Worm (Caenorhabditis elegans) whole organism, young adult: Measurements from ENCODE around the gene Y54G2A.40.

Experiments
- B0019.2 ChIP-seq: fragments of 200-800 bp; sonication (Bioruptor generic); conservative IDR thresholded peaks from 2 replicates; pipeline ENCODE4 v1.3.6; 2022; ENCODE audit warnings: missing genetic modification reagents, missing genetic modification characterization, missing compliant biosample characterization
- B0035.1 ChIP-seq: sonication (generic microtip); optimal IDR thresholded peaks from 2 replicates; lab custom pipeline; 2016; ENCODE audit warnings: missing genetic modification characterization, mild to moderate bottlenecking, missing compliant biosample characterization, missing genotype, missing genetic modification reagents
- D2030.7 ChIP-seq: fragments of 200-800 bp; sonication (Bioruptor generic); IDR thresholded peaks from 2 replicates; pipeline ENCODE4 v1.3.6; 2022; ENCODE audit warnings: missing genetic modification reagents, missing genetic modification characterization, missing compliant biosample characterization
- F22D6.2 ChIP-seq: sonication (generic microtip); optimal IDR thresholded peaks from 2 replicates; lab custom pipeline; 2016; ENCODE audit warnings: mild to moderate bottlenecking, missing genetic modification characterization, missing compliant biosample characterization
- F23B12.7 ChIP-seq: sonication (generic microtip); optimal IDR thresholded peaks from 2 replicates; lab custom pipeline; 2017; ENCODE audit warnings: missing genetic modification characterization, mild to moderate bottlenecking, missing compliant biosample characterization, antibody characterized with exemption, moderate library complexity; ENCODE audit not compliant: insufficient read depth
- F33H1.4 ChIP-seq: fragments of 200-800 bp; sonication (Bioruptor generic); IDR thresholded peaks from 2 replicates; pipeline ENCODE4 v1.3.6; 2022; ENCODE audit warnings: missing genetic modification reagents, missing genetic modification characterization, missing compliant biosample characterization
- F37B4.10 ChIP-seq: fragments of 200-800 bp; sonication (Bioruptor generic); IDR thresholded peaks from 2 replicates; pipeline ENCODE4 v1.3.6; 2022; ENCODE audit warnings: missing genetic modification characterization, missing compliant biosample characterization
- F55B11.4 ChIP-seq: sonication (generic microtip); optimal IDR thresholded peaks from 2 replicates; lab custom pipeline; 2016; ENCODE audit warnings: missing compliant biosample characterization, missing genetic modification characterization, borderline replicate concordance; ENCODE audit not compliant: insufficient read depth
- K12H6.12 ChIP-seq: fragments of 200-800 bp; sonication (Bioruptor generic); optimal IDR thresholded peaks from 2 replicates; lab custom pipeline; 2018; ENCODE audit warnings: mild to moderate bottlenecking, missing genetic modification characterization, missing compliant biosample characterization
- Y53G8AR.9 ChIP-seq: fragments of 200-800 bp; sonication (Bioruptor generic); conservative IDR thresholded peaks from 2 replicates; pipeline ENCODE4 v1.3.6; 2022; ENCODE audit warnings: missing genetic modification reagents, missing genetic modification characterization, missing compliant biosample characterization
- ZK185.1 ChIP-seq: sonication (generic microtip); optimal IDR thresholded peaks from 2 replicates; lab custom pipeline; 2016; ENCODE audit warnings: mild to moderate bottlenecking, missing genetic modification characterization, missing compliant biosample characterization; ENCODE audit not compliant: poor library complexity, severe bottlenecking
- akir-1 ChIP-seq: fragments of 200-800 bp; sonication (Bioruptor generic); optimal IDR thresholded peaks from 2 replicates; lab custom pipeline; 2018; ENCODE audit warnings: mild to moderate bottlenecking, missing genetic modification characterization, moderate library complexity, missing compliant biosample characterization
- ama-1 ChIP-seq, 3 experiments: fragments of 150-350 bp in 1 of 3; sonication (generic microtip) in 2 of 3; optimal IDR thresholded peaks; 2 replicates each; lab custom pipeline; 2014 to 2018; ENCODE audit warnings: missing biosample characterization in 2 of 3, missing genetic modification characterization in 2 of 3, missing genetic modification reagents in 2 of 3
- aptf-2 ChIP-seq: fragments of 200-800 bp; sonication (Bioruptor generic); conservative IDR thresholded peaks from 2 replicates; pipeline ENCODE4 v1.3.6; 2022; ENCODE audit warnings: missing genetic modification reagents, missing genetic modification characterization, missing compliant biosample characterization
- atf-7 ChIP-seq: sonication (generic microtip); optimal IDR thresholded peaks from 2 replicates; lab custom pipeline; 2017; ENCODE audit warnings: mild to moderate bottlenecking, missing genetic modification characterization, missing compliant biosample characterization
- athp-1 ChIP-seq: sonication (generic microtip); optimal IDR thresholded peaks from 2 replicates; lab custom pipeline; 2017; ENCODE audit warnings: mild to moderate bottlenecking, missing genetic modification characterization, missing compliant biosample characterization
- attf-3 ChIP-seq: fragments of 200-800 bp; sonication (Bioruptor generic); conservative IDR thresholded peaks from 2 replicates; pipeline ENCODE4 v1.3.6; 2022; ENCODE audit warnings: missing genetic modification reagents, missing genetic modification characterization, missing compliant biosample characterization
- attf-6 ChIP-seq: fragments of 200-800 bp; sonication (Bioruptor generic); IDR thresholded peaks from 2 replicates; pipeline ENCODE4 v1.3.6; 2022; ENCODE audit warnings: missing genetic modification reagents, missing genetic modification characterization, missing compliant biosample characterization
- ceh-100 ChIP-seq: fragments of 200-800 bp; sonication (Bioruptor generic); IDR thresholded peaks from 2 replicates; pipeline ENCODE4 v1.3.6; 2022; ENCODE audit warnings: missing genetic modification reagents, missing genetic modification characterization, missing compliant biosample characterization
- ceh-40 ChIP-seq: fragments of 200-800 bp; sonication (Bioruptor generic); IDR thresholded peaks from 2 replicates; pipeline ENCODE4 v1.3.6; 2022; ENCODE audit warnings: missing genetic modification characterization, missing compliant biosample characterization
- ceh-58 ChIP-seq: fragments of 200-800 bp; sonication (Bioruptor generic); IDR thresholded peaks from 2 replicates; pipeline ENCODE4 v1.3.6; 2022; ENCODE audit warnings: missing genetic modification characterization, missing compliant biosample characterization
- dox-1 ChIP-seq: fragments of 200-800 bp; sonication (Bioruptor generic); IDR thresholded peaks from 2 replicates; pipeline ENCODE4 v1.3.6; 2022; ENCODE audit warnings: missing genetic modification reagents, missing genetic modification characterization, missing compliant biosample characterization
- dpff-1 ChIP-seq: sonication (generic microtip); optimal IDR thresholded peaks from 2 replicates; lab custom pipeline; 2017; ENCODE audit warnings: mild to moderate bottlenecking, missing genetic modification characterization, missing compliant biosample characterization
- efl-1 ChIP-seq: fragments of 150-350 bp; optimal IDR thresholded peaks from 2 replicates; lab custom pipeline; 2014; ENCODE audit warnings: missing biosample characterization, missing genetic modification reagents, missing genetic modification characterization
- egl-44 ChIP-seq: fragments of 200-800 bp; sonication (Bioruptor generic); IDR thresholded peaks from 2 replicates; pipeline ENCODE4 v1.3.6; 2022; ENCODE audit warnings: missing genetic modification reagents, missing genetic modification characterization, missing compliant biosample characterization
- fkh-3 ChIP-seq: sonication (generic microtip); optimal IDR thresholded peaks from 2 replicates; lab custom pipeline; 2016; ENCODE audit warnings: mild to moderate bottlenecking, missing genetic modification characterization, missing compliant biosample characterization
- him-1 ChIP-seq: sonication (generic microtip); optimal IDR thresholded peaks from 2 replicates; lab custom pipeline; 2016; ENCODE audit warnings: missing genotype, missing genetic modification reagents, missing genetic modification characterization, missing compliant biosample characterization
- hlh-12 ChIP-seq: sonication (generic microtip); optimal IDR thresholded peaks from 2 replicates; lab custom pipeline; 2016; ENCODE audit warnings: missing genetic modification characterization, missing compliant biosample characterization
- hmg-1.2 ChIP-seq: fragments of 200-800 bp; sonication (Bioruptor generic); IDR thresholded peaks from 2 replicates; pipeline ENCODE4 v1.3.6; 2022; ENCODE audit warnings: missing genetic modification reagents, missing genetic modification characterization, missing compliant biosample characterization
- let-526 ChIP-seq: fragments of 200-800 bp; sonication (Bioruptor generic); IDR thresholded peaks from 2 replicates; pipeline ENCODE4 v1.3.6; 2022; ENCODE audit warnings: missing genetic modification reagents, missing genetic modification characterization, missing compliant biosample characterization
- let-607 ChIP-seq, 2 experiments: fragments of 200-800 bp in 1 of 2; sonication (Bioruptor generic) in 1 of 2; sonication (generic microtip) in 1 of 2; optimal IDR thresholded peaks; 2 replicates each; lab custom pipeline; 2016 to 2018; ENCODE audit warnings: mild to moderate bottlenecking in 2 of 2, missing compliant biosample characterization in 2 of 2, missing genetic modification characterization in 2 of 2, moderate library complexity in 2 of 2, missing genotype in 1 of 2
- lin-35 ChIP-seq, 3 experiments: fragments of 150-350 bp in 2 of 3; sonication (generic microtip) in 1 of 3; optimal IDR thresholded peaks; 2 replicates each; lab custom pipeline; 2014 to 2018; ENCODE audit warnings: missing biosample characterization in 3 of 3, missing genetic modification characterization in 3 of 3, missing genetic modification reagents in 3 of 3
- lin-54 ChIP-seq: fragments of 200-800 bp; sonication (Bioruptor generic); optimal IDR thresholded peaks from 2 replicates; lab custom pipeline; 2018; ENCODE audit warnings: mild to moderate bottlenecking, missing genetic modification characterization, missing compliant biosample characterization
- madf-10 ChIP-seq: sonication (generic microtip); optimal IDR thresholded peaks from 2 replicates; lab custom pipeline; 2016; ENCODE audit warnings: mild to moderate bottlenecking, missing genetic modification characterization, missing compliant biosample characterization
- mes-4 ChIP-seq: sonication (generic microtip); optimal IDR thresholded peaks from 2 replicates; lab custom pipeline; 2016; ENCODE audit warnings: missing genotype, missing genetic modification characterization, missing compliant biosample characterization
- nhr-179 ChIP-seq: sonication (generic microtip); optimal IDR thresholded peaks from 2 replicates; lab custom pipeline; 2016; ENCODE audit warnings: mild to moderate bottlenecking, missing genetic modification characterization, missing compliant biosample characterization
- nhr-90 ChIP-seq: sonication (generic microtip); optimal IDR thresholded peaks from 2 replicates; lab custom pipeline; 2016; ENCODE audit warnings: missing genotype, mild to moderate bottlenecking, missing genetic modification characterization, missing compliant biosample characterization
- pha-4 ChIP-seq: fragments of 150-350 bp; sonication (generic microtip); optimal IDR thresholded peaks from 2 replicates; lab custom pipeline; 2014; ENCODE audit warnings: missing biosample characterization, missing genetic modification reagents, missing genetic modification characterization
- sea-2 ChIP-seq: fragments of 200-800 bp; sonication (Bioruptor generic); IDR thresholded peaks from 2 replicates; pipeline ENCODE4 v1.3.6; 2022; ENCODE audit warnings: missing genetic modification characterization, missing compliant biosample characterization
- snpc-1.1 ChIP-seq: sonication (generic microtip); optimal IDR thresholded peaks from 2 replicates; lab custom pipeline; 2017; ENCODE audit warnings: missing genetic modification characterization, mild to moderate bottlenecking, missing compliant biosample characterization, antibody characterized with exemption, moderate library complexity, missing genotype, missing genetic modification reagents; ENCODE audit not compliant: insufficient read depth
- snpc-1.3 ChIP-seq: sonication (generic microtip); optimal IDR thresholded peaks from 2 replicates; lab custom pipeline; 2017; ENCODE audit warnings: missing genetic modification characterization, mild to moderate bottlenecking, missing compliant biosample characterization, antibody characterized with exemption, moderate library complexity, missing genotype, missing genetic modification reagents; ENCODE audit not compliant: insufficient read depth
- somi-1 ChIP-seq: fragments of 200-800 bp; sonication (Bioruptor generic); optimal IDR thresholded peaks from 2 replicates; lab custom pipeline; 2018; ENCODE audit warnings: mild to moderate bottlenecking, missing genetic modification characterization, missing compliant biosample characterization
- sptf-2 ChIP-seq: fragments of 200-800 bp; sonication (Bioruptor generic); optimal IDR thresholded peaks from 2 replicates; lab custom pipeline; 2018; ENCODE audit warnings: mild to moderate bottlenecking, missing genetic modification characterization, missing compliant biosample characterization
- zim-3 ChIP-seq: sonication (generic microtip); optimal IDR thresholded peaks from 2 replicates; lab custom pipeline; 2017; ENCODE audit warnings: mild to moderate bottlenecking, missing genetic modification characterization, moderate library complexity, missing compliant biosample characterization
- ztf-18 ChIP-seq: sonication (generic microtip); optimal IDR thresholded peaks from 2 replicates; lab custom pipeline; 2016; ENCODE audit warnings: missing genotype, mild to moderate bottlenecking, missing genetic modification characterization, missing compliant biosample characterization
- ztf-22 ChIP-seq: fragments of 200-800 bp; sonication (Bioruptor generic); optimal IDR thresholded peaks from 2 replicates; lab custom pipeline; 2018; ENCODE audit warnings: mild to moderate bottlenecking, missing genetic modification characterization, moderate library complexity, missing compliant biosample characterization
- ztf-3 ChIP-seq: fragments of 200-800 bp; sonication (Bioruptor generic); optimal IDR thresholded peaks from 2 replicates; lab custom pipeline; 2018; ENCODE audit warnings: mild to moderate bottlenecking, missing genetic modification characterization, missing compliant biosample characterization
- ztf-6 ChIP-seq: fragments of 200-800 bp; sonication (Bioruptor generic); IDR thresholded peaks from 2 replicates; pipeline ENCODE4 v1.3.6; 2022; ENCODE audit warnings: missing genetic modification reagents, missing genetic modification characterization, missing compliant biosample characterization

Y54G2A.40 gene

ce11 chrIV:2808154-2808553, 38.1 kb upstream of the Y54G2A.40 start (continued):
- TF ChIP-seq lin-35 (GFP tag; optimal IDR thresholded peaks at IDR 0.05; lab: Kevin White, UChicago) (no peak), sea-2 (GFP tag; lab: Robert Waterston, UW) (no peak), F37B4.10 (GFP tag; lab: Robert Waterston, UW) (no peak), D2030.7 (GFP tag; lab: Robert Waterston, UW) (peak; percentile 62), ztf-6 (GFP tag; lab: Robert Waterston, UW) (no peak), ztf-3 (GFP tag; lab: Kevin White, UChicago) (no peak), nhr-179 (no peak), dox-1 (peak; percentile 68), F23B12.7 (tag; lab: Kevin White, UChicago) (no peak), B0019.2 (GFP tag; lab: Robert Waterston, UW) (0 out of 2 replicates have a peak, but pooled peaks have one; percentile 8), Y53G8AR.9 (no peak), him-1 (tag; lab: Kevin White, UChicago) (no peak), somi-1 (GFP tag; lab: Kevin White, UChicago) (no peak), zim-3 (tag; lab: Kevin White, UChicago) (no peak), aptf-2 (GFP tag; lab: Robert Waterston, UW) (no peak), ztf-22 (GFP tag; lab: Kevin White, UChicago) (no peak), attf-6 (0 out of 2 replicates have a peak, but pooled peaks have one; percentile 30), egl-44 (GFP tag; lab: Robert Waterston, UW) (peak; percentile 60; the same call in 1 of the 2 replicates), hmg-1.2 (GFP tag; lab: Robert Waterston, UW) (peak; percentile 59), lin-54 (GFP tag; lab: Kevin White, UChicago) (no peak), ama-1 (optimal IDR thresholded peaks at IDR 0.05; lab: Kevin White, UChicago) (no peak), ama-1 (GFP tag; optimal IDR thresholded peaks at IDR 0.05; lab: Kevin White, UChicago) (no peak), fkh-3 (tag; lab: Kevin White, UChicago) (no peak), mes-4 (tag; lab: Kevin White, UChicago) (peak; percentile 26), efl-1 (GFP tag; lab: Kevin White, UChicago) (no peak), dpff-1 (tag; lab: Kevin White, UChicago) (no peak), B0035.1 (tag; lab: Kevin White, UChicago) (no peak), F55B11.4 (tag; lab: Kevin White, UChicago) (no peak), madf-10 (tag; lab: Kevin White, UChicago) (no peak), athp-1 (tag; lab: Kevin White, UChicago) (no peak), let-526 (GFP tag; lab: Robert Waterston, UW) (no peak), snpc-1.3 (tag; lab: Kevin White, UChicago) (no peak), F22D6.2 (tag; lab: Kevin White, UChicago) (no peak), ceh-100 (GFP tag; lab: Robert Waterston, UW) (no peak), atf-7 (tag; lab: Kevin White, UChicago) (no peak), ZK185.1 (tag; lab: Kevin White, UChicago) (no peak), sptf-2 (GFP tag; lab: Kevin White, UChicago) (no peak), akir-1 (GFP tag; lab: Kevin White, UChicago) (no peak), hlh-12 (tag; lab: Kevin White, UChicago) (no peak), ztf-18 (tag; lab: Kevin White, UChicago) (peak; percentile 17), snpc-1.1 (no peak), nhr-90 (tag; lab: Kevin White, UChicago) (peak; percentile 24), attf-3 (GFP tag; lab: Robert Waterston, UW) (0 out of 2 replicates have a peak, but pooled peaks have one; percentile 26), let-607 (tag; optimal IDR thresholded peaks at IDR 0.05; lab: Kevin White, UChicago) (peak in 1 of 2 experiments; percentile 10), K12H6.12 (tag; lab: Kevin White, UChicago) (peak; percentile 1), F33H1.4 (GFP tag; lab: Robert Waterston, UW) (peak; percentile 35; the same call in 1 of the 2 replicates), pha-4 (tag; lab: Kevin White, UChicago) (no peak), ceh-58 (GFP tag; lab: Robert Waterston, UW) (no peak), ceh-40 (GFP tag; lab: Robert Waterston, UW) (no peak)
